Fruit fly (Drosophila melanogaster) whole organism, adult: Measurements from ENCODE around the gene CG31259.

Experiments used
- CG11617 ChIP-seq: fragments of 200-800 bp; sonication (Bioruptor generic); optimal IDR thresholded peaks from 2 replicates; lab custom pipeline; 2017; ENCODE audit warnings: mild to moderate bottlenecking, missing biosample characterization, missing genetic modification reagents, missing genetic modification characterization
- CG12768 ChIP-seq: fragments of 200-800 bp; sonication (Bioruptor generic); optimal IDR thresholded peaks from 2 replicates; lab custom pipeline; 2017; ENCODE audit warnings: missing biosample characterization, missing genetic modification characterization, mild to moderate bottlenecking, moderate library complexity, missing genetic modification reagents
- CG14711 ChIP-seq: fragments of 200-800 bp; sonication (Bioruptor generic); optimal IDR thresholded peaks from 2 replicates; lab custom pipeline; 2018; ENCODE audit warnings: missing biosample characterization, mild to moderate bottlenecking, missing genetic modification characterization, moderate library complexity
- CG1620 ChIP-seq: fragments of 200-800 bp; sonication (Bioruptor generic); optimal IDR thresholded peaks from 2 replicates; lab custom pipeline; 2016; ENCODE audit warnings: missing biosample characterization, missing genetic modification characterization
- CG33017 ChIP-seq: fragments of 200-800 bp; sonication (Bioruptor generic); optimal IDR thresholded peaks from 2 replicates; lab custom pipeline; 2018; ENCODE audit warnings: missing biosample characterization, mild to moderate bottlenecking, missing genetic modification characterization, moderate library complexity
- CG7045 ChIP-seq: fragments of 200-800 bp; sonication (Bioruptor generic); optimal IDR thresholded peaks from 2 replicates; lab custom pipeline; 2017; ENCODE audit warnings: missing biosample characterization, mild to moderate bottlenecking, missing genetic modification characterization
- CG7101 ChIP-seq: fragments of 200-800 bp; sonication (Bioruptor generic); optimal IDR thresholded peaks from 2 replicates; lab custom pipeline; 2018; ENCODE audit warnings: missing biosample characterization, mild to moderate bottlenecking, missing genetic modification characterization, moderate library complexity
- Clk ChIP-seq: fragments of 200-800 bp; sonication (Bioruptor generic); optimal IDR thresholded peaks from 2 replicates; lab custom pipeline; 2017; ENCODE audit warnings: missing biosample characterization, missing genetic modification characterization
- Crg-1 ChIP-seq: fragments of 200-800 bp; sonication (Bioruptor generic); optimal IDR thresholded peaks from 2 replicates; lab custom pipeline; 2016; ENCODE audit warnings: missing biosample characterization, missing genetic modification characterization
- Hr96 ChIP-seq: fragments of 200-800 bp; sonication (Bioruptor generic); optimal IDR thresholded peaks from 2 replicates; lab custom pipeline; 2016; ENCODE audit warnings: missing biosample characterization, missing genetic modification characterization
- Mnt ChIP-seq: fragments of 200-800 bp; sonication (Bioruptor generic); optimal IDR thresholded peaks from 2 replicates; lab custom pipeline; 2016; ENCODE audit warnings: missing biosample characterization, mild to moderate bottlenecking, missing genetic modification characterization
- bab1 ChIP-seq: fragments of 200-800 bp; sonication (Bioruptor generic); optimal IDR thresholded peaks from 3 replicates; lab custom pipeline; 2019; ENCODE audit warnings: missing biosample characterization, mild to moderate bottlenecking, missing genetic modification characterization, moderate library complexity
- cic ChIP-seq: fragments of 200-800 bp; sonication (Bioruptor generic); optimal IDR thresholded peaks from 2 replicates; lab custom pipeline; 2017; ENCODE audit warnings: missing biosample characterization, mild to moderate bottlenecking, missing genetic modification characterization, moderate library complexity
- cnc ChIP-seq, 2 experiments: fragments of >200 bp; optimal IDR thresholded peaks; 2 replicates each; lab custom pipeline; 2017
- kay ChIP-seq: fragments of 200-800 bp; sonication (Bioruptor generic); peaks from one replicate; lab custom pipeline; 2016; ENCODE audit warnings: missing biosample characterization, missing genetic modification characterization, borderline replicate concordance
- ovo ChIP-seq: fragments of 200-800 bp; sonication (Bioruptor generic); optimal IDR thresholded peaks from 2 replicates; lab custom pipeline; 2016; ENCODE audit warnings: missing biosample characterization, missing genetic modification characterization
- pad ChIP-seq: fragments of 200-800 bp; sonication (Bioruptor generic); optimal IDR thresholded peaks from 3 replicates; lab custom pipeline; 2017; ENCODE audit warnings: missing biosample characterization, missing genetic modification characterization, mild to moderate bottlenecking, moderate library complexity, missing genetic modification reagents
- tj ChIP-seq: fragments of 200-800 bp; sonication (Bioruptor generic); optimal IDR thresholded peaks from 3 replicates; lab custom pipeline; 2017; ENCODE audit warnings: missing biosample characterization, mild to moderate bottlenecking, missing genetic modification characterization, moderate library complexity
- toe ChIP-seq: fragments of 200-800 bp; sonication (Bioruptor generic); optimal IDR thresholded peaks from 2 replicates; lab custom pipeline; 2016; ENCODE audit warnings: missing biosample characterization, missing genetic modification characterization

Gene CG31259

dm6 chr3R:8523668-8524067 lies at the start of gene CG31259:
Gene CG31259 (plus strand): TSS chr3R:8523944.
- peak; percentile 74 for TF ChIP-seq cic (GFP tag; lab: Kevin White, UChicago)
- TF ChIP-seq CG7101 = no peak
- no peak for TF ChIP-seq CG7045
- peak; percentile 68 for TF ChIP-seq Mnt (GFP tag; lab: Kevin White, UChicago)

dm6 chr3R:8477361-8478007 lies 46.3 kb upstream of the CG31259 start, which contains the start of gene CG45263:
Gene CG45263 (minus strand): TSS chr3R:8477617.
- TF ChIP-seq kay (GFP tag; lab: Kevin White, UChicago) = peak; percentile 21
- peak; percentile 19 for TF ChIP-seq CG7045
- TF ChIP-seq CG33017 (tag; lab: Kevin White, UChicago) = no peak
- no peak for TF ChIP-seq CG11617

- TF ChIP-seq CG14711 (tag; lab: Kevin White, UChicago) (no peak), cnc (optimal IDR thresholded peaks at IDR 0.05; lab: Kevin White, UChicago) (no peak), cic (GFP tag; lab: Kevin White, UChicago) (no peak), Mnt (GFP tag; lab: Kevin White, UChicago) (no peak), bab1 (GFP tag; lab: Kevin White, UChicago) (no peak), CG1620 (GFP tag; lab: Kevin White, UChicago) (no peak), CG7045 (no peak), CG12768 (no peak), Hr96 (GFP tag; lab: Kevin White, UChicago) (no peak)
Observed at dm6 chr3R:8482881-8483280, 40.9 kb upstream of the CG31259 start.

dm6 chr3R:8484573-8484972 lies 39.2 kb upstream of the CG31259 start:
- TF ChIP-seq CG11617 (no peak), Mnt (GFP tag; lab: Kevin White, UChicago) (no peak), CG14711 (tag; lab: Kevin White, UChicago) (no peak), kay (GFP tag; lab: Kevin White, UChicago) (no peak), Hr96 (GFP tag; lab: Kevin White, UChicago) (no peak), tj (GFP tag; lab: Kevin White, UChicago) (no peak), Clk (GFP tag; lab: Kevin White, UChicago) (no peak), bab1 (GFP tag; lab: Kevin White, UChicago) (no peak), ovo (GFP tag; lab: Kevin White, UChicago) (no peak), Crg-1 (GFP tag; lab: Kevin White, UChicago) (no peak), CG7045 (no peak), cnc (optimal IDR thresholded peaks at IDR 0.05; lab: Kevin White, UChicago) (no peak)

- no peak for TF ChIP-seq Crg-1 (GFP tag; lab: Kevin White, UChicago)
- no peak for TF ChIP-seq pad
- TF ChIP-seq bab1 (GFP tag; lab: Kevin White, UChicago) = no peak
- no peak for TF ChIP-seq ovo (GFP tag; lab: Kevin White, UChicago)
- TF ChIP-seq cnc (optimal IDR thresholded peaks at IDR 0.05; lab: Kevin White, UChicago) = no peak
- no peak for TF ChIP-seq Clk (GFP tag; lab: Kevin White, UChicago)
- TF ChIP-seq CG7101 = no peak
- TF ChIP-seq CG33017 (tag; lab: Kevin White, UChicago) = no peak
Observed at dm6 chr3R:8511258-8511657, 12.5 kb upstream of the CG31259 start, which contains the start of gene Or85b. Gene Or85b (minus strand): TSS chr3R:8511358.

dm6 chr3R:8512922-8513321 lies 10.8 kb upstream of the CG31259 start, which contains the start of gene Or85c:
Gene Or85c (minus strand): TSS chr3R:8513022.
- TF ChIP-seq Clk (GFP tag; lab: Kevin White, UChicago) = no peak

dm6 chr3R:8517752-8518185 lies 6.0 kb upstream of the CG31259 start, which contains the start of gene CG11737:
Gene CG11737 (plus strand): TSS chr3R:8517868.
- TF ChIP-seq CG12768 = peak; percentile 22
- TF ChIP-seq tj (GFP tag; lab: Kevin White, UChicago) = no peak
- TF ChIP-seq Clk (GFP tag; lab: Kevin White, UChicago) = no peak
- peak; percentile 5 for TF ChIP-seq Mnt (GFP tag; lab: Kevin White, UChicago)
- no peak for TF ChIP-seq bab1 (GFP tag; lab: Kevin White, UChicago)
- TF ChIP-seq Hr96 (GFP tag; lab: Kevin White, UChicago) = peak; percentile 20
- peak; percentile 34 for TF ChIP-seq toe (GFP tag; lab: Kevin White, UChicago)
- TF ChIP-seq CG1620 (GFP tag; lab: Kevin White, UChicago) = no peak
- TF ChIP-seq ovo (GFP tag; lab: Kevin White, UChicago) = no peak

dm6 chr3R:8518565-8519154 lies 5.1 kb upstream of the CG31259 start:
- no peak for TF ChIP-seq pad
- TF ChIP-seq bab1 (GFP tag; lab: Kevin White, UChicago) = no peak
- TF ChIP-seq CG12768 = no peak
- TF ChIP-seq Hr96 (GFP tag; lab: Kevin White, UChicago) = no peak
- TF ChIP-seq kay (GFP tag; lab: Kevin White, UChicago) = no peak
- no peak for TF ChIP-seq cic (GFP tag; lab: Kevin White, UChicago)
- TF ChIP-seq CG14711 (tag; lab: Kevin White, UChicago) = no peak
- no peak for TF ChIP-seq Clk (GFP tag; lab: Kevin White, UChicago)
- TF ChIP-seq CG11617 = no peak
- no peak for TF ChIP-seq Mnt (GFP tag; lab: Kevin White, UChicago)
- no peak for TF ChIP-seq cnc (optimal IDR thresholded peaks at IDR 0.05; lab: Kevin White, UChicago)
- no peak for TF ChIP-seq Crg-1 (GFP tag; lab: Kevin White, UChicago)
- TF ChIP-seq CG1620 (GFP tag; lab: Kevin White, UChicago) = no peak
- no peak for TF ChIP-seq CG7101
- no peak for TF ChIP-seq CG33017 (tag; lab: Kevin White, UChicago)
- TF ChIP-seq CG7045 = no peak
